Worm (Caenorhabditis elegans): ENCODE results near the gene F38E11.6.

The F38E11.6 gene

DNA sequence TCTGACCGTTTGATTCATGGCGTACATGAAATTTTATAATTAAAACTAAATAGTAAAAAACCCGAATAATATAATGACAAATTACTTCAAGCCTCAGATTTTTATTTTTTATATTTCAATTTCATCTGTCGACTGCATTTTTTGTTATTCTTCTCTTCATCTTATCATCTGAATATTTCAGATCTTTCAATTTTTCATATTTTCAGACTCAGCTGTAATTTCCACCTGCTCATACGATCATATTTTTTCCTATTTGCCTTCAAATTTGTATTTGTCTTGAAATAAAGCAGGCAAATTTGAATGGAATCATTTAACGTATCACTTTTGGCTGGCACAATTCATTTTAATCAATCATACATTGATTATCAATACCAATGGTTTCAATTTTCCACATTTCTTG is 30.8 kb upstream of the F38E11.6 start, which contains the start of gene sru-4:
TSS of gene sru-4 (plus strand) at position 301 of the 400 bp plus-strand sequence.
- no peak for TF ChIP-seq ztf-11 (tag; optimal IDR thresholded peaks at IDR 0.05)
- TF ChIP-seq nhr-12 (tag; optimal IDR thresholded peaks at IDR 0.05), result no peak
- TF ChIP-seq egl-13 (tag; optimal IDR thresholded peaks at IDR 0.05), result no peak
- no peak for TF ChIP-seq elt-3 (tag; optimal IDR thresholded peaks at IDR 0.05)
- TF ChIP-seq pax-3 (tag; optimal IDR thresholded peaks at IDR 0.05), result no peak
- TF ChIP-seq pag-3 (tag; optimal IDR thresholded peaks at IDR 0.05; ENCODE audit: borderline replicate concordance, insufficient read depth), result no peak
- no peak for TF ChIP-seq ceh-88 (GFP tag; IDR thresholded peaks at IDR 0.05)
- TF ChIP-seq unc-98 (GFP tag; IDR thresholded peaks at IDR 0.05), result no peak
- TF ChIP-seq pqm-1 (tag; optimal IDR thresholded peaks at IDR 0.05), result no peak
- no peak for TF ChIP-seq tbx-2 (tag; optimal IDR thresholded peaks at IDR 0.05)
- TF ChIP-seq grh-1 (GFP tag; IDR thresholded peaks at IDR 0.05), result no peak
- no peak for TF ChIP-seq nhr-11 (tag; optimal IDR thresholded peaks at IDR 0.05)
- TF ChIP-seq hpl-2 (GFP tag; optimal IDR thresholded peaks at IDR 0.05), result no peak
- TF ChIP-seq sup-37 (GFP tag; optimal IDR thresholded peaks at IDR 0.05), result no peak
- TF ChIP-seq fkh-4 (tag; optimal IDR thresholded peaks at IDR 0.05; ENCODE audit: borderline replicate concordance), result no peak
- no peak for TF ChIP-seq snu-23 (GFP tag; optimal IDR thresholded peaks at IDR 0.05)
- no peak for TF ChIP-seq efl-1 (optimal IDR thresholded peaks at IDR 0.05)
- TF ChIP-seq efl-1 (GFP tag; optimal IDR thresholded peaks at IDR 0.05 in 1 of 2), result no peak

- TF ChIP-seq aly-2 (tag; optimal IDR thresholded peaks at IDR 0.05) (no peak), nhr-85 (tag) (peak; percentile 25)
Observed at ce11 chrIV:9496306-9496705, 29.0 kb upstream of the F38E11.6 start, which contains the start of gene sru-3. TSS of gene sru-3 (plus strand) at chrIV:9496606.

DNA sequence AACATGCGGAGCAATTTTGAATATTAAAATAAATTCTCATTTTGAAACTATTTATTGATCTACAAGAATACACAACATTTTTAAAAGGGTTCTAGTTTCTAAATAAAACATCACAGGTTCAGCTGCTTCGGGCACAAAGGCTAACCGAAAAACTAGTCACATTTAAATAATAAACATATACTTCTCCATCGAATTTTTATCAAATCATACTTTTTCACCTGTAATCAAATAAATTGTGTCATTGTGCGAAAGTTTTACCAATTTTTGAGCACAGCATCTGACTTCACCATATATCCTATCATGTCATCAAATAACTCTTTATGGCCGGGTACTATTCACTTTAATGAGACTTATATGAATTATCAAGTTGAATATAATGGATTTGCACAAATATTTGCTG is 23.0 kb upstream of the F38E11.6 start, which contains the start of gene sru-6:
TSS of gene sru-6 (plus strand) at position 301 of the 400 bp plus-strand sequence.
- TF ChIP-seq C04F5.9 (tag; optimal IDR thresholded peaks at IDR 0.05), result no peak
- no peak for TF ChIP-seq isw-1 (GFP tag; IDR thresholded peaks at IDR 0.05)
- no peak for TF ChIP-seq lin-14 (GFP tag; optimal IDR thresholded peaks at IDR 0.05)

DNA sequence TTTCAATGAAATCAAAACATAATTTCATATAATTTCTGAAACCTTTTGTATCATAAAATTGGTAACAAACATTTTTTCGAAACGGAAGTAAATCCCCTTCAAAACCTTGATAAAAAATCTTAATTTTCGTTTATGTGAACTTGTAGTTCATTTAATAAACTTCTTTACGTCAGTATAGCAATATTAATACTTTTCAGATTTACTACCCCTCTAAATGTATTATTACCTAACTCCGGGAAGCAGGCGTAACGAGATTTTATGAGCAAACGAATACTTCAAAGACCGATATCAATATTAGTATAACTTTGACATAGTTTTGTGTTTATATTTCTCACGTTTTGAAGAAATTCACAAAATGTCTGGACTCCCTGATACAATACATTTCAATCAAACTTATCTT is 21.0 kb upstream of the F38E11.6 start, which contains the start of gene sru-1:
TSS of gene sru-1 (plus strand) at position 301 of the 400 bp plus-strand sequence.
- TF ChIP-seq ama-1 (optimal IDR thresholded peaks at IDR 0.05) (no peak), elt-3 (tag; optimal IDR thresholded peaks at IDR 0.05) (no peak), swsn-7 (tag; optimal IDR thresholded peaks at IDR 0.05) (no peak), mef-2 (tag; optimal IDR thresholded peaks at IDR 0.05) (no peak), ztf-11 (tag; optimal IDR thresholded peaks at IDR 0.05) (no peak), sox-4 (tag; optimal IDR thresholded peaks at IDR 0.05) (no peak), irx-1 (tag; optimal IDR thresholded peaks at IDR 0.05) (no peak), unc-130 (tag; optimal IDR thresholded peaks at IDR 0.05) (no peak), fos-1 (tag; optimal IDR thresholded peaks at IDR 0.05) (no peak), nhr-19 (GFP tag; conservative IDR thresholded peaks at IDR 0.05) (no peak), fkh-8 (tag; optimal IDR thresholded peaks at IDR 0.05) (no peak), C16A3.4 (tag; optimal IDR thresholded peaks at IDR 0.05) (no peak), ztf-4 (tag; optimal IDR thresholded peaks at IDR 0.05) (no peak), nhr-84 (tag; optimal IDR thresholded peaks at IDR 0.05) (no peak)

- TF ChIP-seq ces-1 (GFP tag; optimal IDR thresholded peaks at IDR 0.05) (no peak), blmp-1 (tag; optimal IDR thresholded peaks at IDR 0.05) (no peak)
Observed at ce11 chrIV:9486779-9487178, 19.5 kb upstream of the F38E11.6 start.

Data from whole organism, L1 larva.